Worm (Caenorhabditis elegans) whole organism, L4 larva: ENCODE data around the gene nas-19.

Experiments
- D1046.2 ChIP-seq: fragments of 200-800 bp; sonication (Bioruptor generic); IDR thresholded peaks from 2 replicates; pipeline ENCODE4 v1.3.6; 2022; ENCODE audit warnings: missing genetic modification characterization, missing compliant biosample characterization
- F37D6.2 ChIP-seq: sonication (generic microtip); optimal IDR thresholded peaks from 2 replicates; lab custom pipeline; 2016; ENCODE audit warnings: mild to moderate bottlenecking, missing genetic modification characterization, missing compliant biosample characterization
- ces-1 ChIP-seq: fragments of 150-350 bp; sonication (generic microtip); optimal IDR thresholded peaks from 4 replicates; lab custom pipeline; 2014; ENCODE audit warnings: missing biosample characterization, missing genetic modification reagents, missing genetic modification characterization
- daf-12 ChIP-seq: fragments of 150-350 bp; optimal IDR thresholded peaks from 2 replicates; lab custom pipeline; 2014; ENCODE audit warnings: missing biosample characterization, missing genetic modification reagents, missing genetic modification characterization
- fkh-10 ChIP-seq: fragments of 150-350 bp; optimal IDR thresholded peaks from 2 replicates; lab custom pipeline; 2014; ENCODE audit warnings: missing biosample characterization, missing genetic modification reagents, missing genetic modification characterization
- gei-8 ChIP-seq: fragments of 200-800 bp; sonication (Bioruptor generic); optimal IDR thresholded peaks from 2 replicates; lab custom pipeline; 2018; ENCODE audit warnings: mild to moderate bottlenecking, missing genetic modification characterization, missing compliant biosample characterization
- nhr-11 ChIP-seq: fragments of 150-350 bp; optimal IDR thresholded peaks from 2 replicates; lab custom pipeline; 2014; ENCODE audit warnings: missing biosample characterization, missing genetic modification characterization
- nhr-28 ChIP-seq: fragments of 150-350 bp; optimal IDR thresholded peaks from 2 replicates; lab custom pipeline; 2014; ENCODE audit warnings: missing biosample characterization, missing genetic modification characterization
- nhr-77 ChIP-seq: fragments of 150-350 bp; optimal IDR thresholded peaks from 2 replicates; lab custom pipeline; 2014; ENCODE audit warnings: missing biosample characterization, missing genetic modification characterization
- pha-4 ChIP-seq, 2 experiments: fragments of 150-350 bp in 1 of 2; fragments of 200-800 bp in 1 of 2; sonication (Bioruptor generic) in 1 of 2; IDR thresholded peaks in 1 of 2; optimal IDR thresholded peaks in 1 of 2; 2 replicates each; pipeline versions ENCODE4 v1.3.6 to Lab custom; 2014 to 2022; ENCODE audit warnings: missing genetic modification characterization in 2 of 2, missing genetic modification reagents in 2 of 2, missing biosample characterization in 1 of 2, missing compliant biosample characterization in 1 of 2
- php-3 ChIP-seq: fragments of 200-800 bp; sonication (Bioruptor generic); IDR thresholded peaks from 2 replicates; pipeline ENCODE4 v1.3.6; 2022; ENCODE audit warnings: missing genetic modification reagents, missing genetic modification characterization, missing compliant biosample characterization
- saeg-2 ChIP-seq: fragments of 200-800 bp; sonication (Bioruptor generic); IDR thresholded peaks from 2 replicates; pipeline ENCODE4 v1.3.6; 2022; ENCODE audit warnings: missing genetic modification reagents, missing genetic modification characterization, missing compliant biosample characterization
- snpc-4 ChIP-seq: fragments of 150-350 bp; optimal IDR thresholded peaks from 2 replicates; lab custom pipeline; 2014; ENCODE audit warnings: missing biosample characterization, missing genetic modification characterization
- zag-1 ChIP-seq: fragments of 150-350 bp; optimal IDR thresholded peaks from 2 replicates; lab custom pipeline; 2014; ENCODE audit warnings: missing biosample characterization, missing genetic modification characterization

- TF ChIP-seq pha-4 (GFP tag; IDR thresholded peaks at IDR 0.05; lab: Robert Waterston, UW) (no peak), pha-4 (tag; optimal IDR thresholded peaks at IDR 0.05; lab: Kevin White, UChicago) (no peak), F37D6.2 (tag; lab: Kevin White, UChicago) (no peak), nhr-28 (tag; lab: Kevin White, UChicago) (no peak), snpc-4 (tag; lab: Kevin White, UChicago) (no peak), nhr-11 (tag; lab: Kevin White, UChicago) (no peak), php-3 (GFP tag; lab: Robert Waterston, UW) (no peak), fkh-10 (GFP tag; lab: Kevin White, UChicago) (no peak), ces-1 (GFP tag; lab: Kevin White, UChicago) (no peak), D1046.2 (no peak), daf-12 (no peak), gei-8 (GFP tag; lab: Kevin White, UChicago) (no peak), saeg-2 (GFP tag; lab: Robert Waterston, UW) (no peak), zag-1 (tag; lab: Kevin White, UChicago) (no peak), nhr-77 (tag; lab: Kevin White, UChicago) (no peak)
Measured at ce11 chrV:11389776-11390175, 12.7 kb downstream of the nas-19 start, which contains the start of gene col-155.
